Fruit fly (Drosophila melanogaster): ENCODE results near the gene betaNACtes1.
A peak's percentile ranks its signal among the peaks of the same experiment; 100 is the strongest.

betaNACtes1 gene

dm6 chrX:14218045-14218483 lies 45.6 kb upstream of the betaNACtes1 start (continued):
- TF ChIP-seq ewg (GFP tag; optimal IDR thresholded peaks at IDR 0.05) (peak; percentile 67), CG15514 (GFP tag; optimal IDR thresholded peaks at IDR 0.05) (peak; percentile 75), tin (GFP tag; optimal IDR thresholded peaks at IDR 0.05) (peak; percentile 82), Sox102F (GFP tag; optimal IDR thresholded peaks at IDR 0.05) (peak; percentile 92), CG17359 (tag; optimal IDR thresholded peaks at IDR 0.05) (peak; percentile 90), ap (GFP tag; IDR thresholded peaks at IDR 0.05) (peak; percentile 66), vnd (GFP tag; IDR thresholded peaks at IDR 0.05; ENCODE audit: partially characterized antibody) (no peak), CG32532 (GFP tag; IDR thresholded peaks at IDR 0.05) (peak; percentile 91), CG3838 (GFP tag; optimal IDR thresholded peaks at IDR 0.05) (peak; percentile 35), Fer1 (GFP tag; optimal IDR thresholded peaks at IDR 0.05) (peak; percentile 87), Trl (optimal IDR thresholded peaks at IDR 0.05) (peak; percentile 70 to 76), Trl (GFP tag; optimal IDR thresholded peaks at IDR 0.05) (peak; percentile 37), Spps (tag; optimal IDR thresholded peaks at IDR 0.05) (peak; percentile 81), Xbp1 (GFP tag; optimal IDR thresholded peaks at IDR 0.05) (peak; percentile 88), wek (GFP tag; optimal IDR thresholded peaks at IDR 0.05) (peak; percentile 16), Hey (tag; optimal IDR thresholded peaks at IDR 0.05) (no peak), CG7786 (GFP tag; optimal IDR thresholded peaks at IDR 0.05) (peak; percentile 59), CG31441 (GFP tag; IDR thresholded peaks at IDR 0.05) (peak; percentile 96), CG30403 (GFP tag; optimal IDR thresholded peaks at IDR 0.05) (peak; percentile 91), D19B (GFP tag; optimal IDR thresholded peaks at IDR 0.05) (peak; percentile 74), CG13123 (GFP tag; optimal IDR thresholded peaks at IDR 0.05) (peak; percentile 64), ro (GFP tag; IDR thresholded peaks at IDR 0.05) (peak; percentile 66; the same call in 1 of the 2 replicates), fd102C (GFP tag; optimal IDR thresholded peaks at IDR 0.05) (peak; percentile 23), twi (tag; optimal IDR thresholded peaks at IDR 0.05) (peak; percentile 74), NfI (GFP tag; optimal IDR thresholded peaks at IDR 0.05) (peak; percentile 78), CG12744 (GFP tag; optimal IDR thresholded peaks at IDR 0.05) (peak; percentile 66), CG2116 (GFP tag; optimal IDR thresholded peaks at IDR 0.05) (peak; percentile 40), sr (GFP tag; IDR thresholded peaks at IDR 0.05) (no peak), sisA (GFP tag; IDR thresholded peaks at IDR 0.05) (peak; percentile 87), BEAF-32 (GFP tag; optimal IDR thresholded peaks at IDR 0.05) (no peak), nom (GFP tag; optimal IDR thresholded peaks at IDR 0.05) (peak; percentile 96), Adf1 (GFP tag; IDR thresholded peaks at IDR 0.05) (peak; percentile 68), btn (GFP tag; optimal IDR thresholded peaks at IDR 0.05) (peak; percentile 34), zen2 (GFP tag; IDR thresholded peaks at IDR 0.05; ENCODE audit: partially characterized antibody) (no peak), ash1 (GFP tag; optimal IDR thresholded peaks at IDR 0.05) (no peak), danr (GFP tag; IDR thresholded peaks at IDR 0.05) (peak; percentile 64), Hsf (GFP tag; optimal IDR thresholded peaks at IDR 0.05) (peak; percentile 82), CG10543 (GFP tag; optimal IDR thresholded peaks at IDR 0.05) (no peak), croc (GFP tag; conservative IDR thresholded peaks at IDR 0.05) (peak; percentile 66), pan (optimal IDR thresholded peaks at IDR 0.05) (no peak), pan (GFP tag; optimal IDR thresholded peaks at IDR 0.05 in 1 of 2, IDR thresholded peaks at IDR 0.05 in 1 of 2) (peak in 1 of 2 experiments; percentile 93), crol (GFP tag; IDR thresholded peaks at IDR 0.05) (peak; percentile 35; the same call in 1 of the 2 replicates), hb (GFP tag; IDR thresholded peaks at IDR 0.05; ENCODE audit: partially characterized antibody) (no peak), CG3065 (GFP tag; optimal IDR thresholded peaks at IDR 0.05) (peak; percentile 16), CG15269 (tag; optimal IDR thresholded peaks at IDR 0.05) (peak; percentile 92), Bgb (GFP tag; IDR thresholded peaks at IDR 0.05; ENCODE audit: partially characterized antibody) (no peak), gcm (GFP tag; optimal IDR thresholded peaks at IDR 0.05) (peak; percentile 86), tx (GFP tag; optimal IDR thresholded peaks at IDR 0.05) (peak; percentile 41), cas (GFP tag; IDR thresholded peaks at IDR 0.05) (peak; percentile 52; the same call in 1 of the 2 replicates), Bteb2 (GFP tag; optimal IDR thresholded peaks at IDR 0.05) (peak; percentile 82)

All from whole organism, embryonic.